Fruit fly (Drosophila melanogaster) S2 (cell line): ENCODE data around the gene Chrac-14.

Source experiments
- CG8478 ChIP-seq: fragments of >200 bp; optimal IDR thresholded peaks from 2 replicates; lab custom pipeline; 2018
- CTCF ChIP-seq, 2 experiments: fragments of >200 bp; optimal IDR thresholded peaks; 2 replicates each; lab custom pipeline; 2018

- TF ChIP-seq CTCF (optimal IDR thresholded peaks at IDR 0.05; lab: Kevin White, UChicago), result no peak
- no peak for TF ChIP-seq CG8478 (lab: Kevin White, UChicago)
Measured at dm6 chr2L:8437176-8437575, at the start of gene Chrac-14, which contains the start of gene D12.
